Fruit fly (Drosophila melanogaster) whole organism, embryonic: ENCODE data around the gene CG11052.
A peak's percentile ranks its signal among the peaks of the same experiment; 100 is the strongest.

Experiments
- ATbp ChIP-seq: fragments of 200-800 bp; sonication (Bioruptor generic); optimal IDR thresholded peaks from 2 replicates; lab custom pipeline; 2017; ENCODE audit warnings: missing biosample characterization, mild to moderate bottlenecking, missing genetic modification characterization, missing genetic modification reagents
- Asciz ChIP-seq: fragments of 200-800 bp; sonication (Bioruptor generic); optimal IDR thresholded peaks from 2 replicates; lab custom pipeline; 2017; ENCODE audit warnings: missing biosample characterization, mild to moderate bottlenecking, missing genetic modification characterization, missing genetic modification reagents
- Atf6 ChIP-seq: fragments of 200-800 bp; sonication (Bioruptor generic); IDR thresholded peaks from 2 replicates; pipeline ENCODE4 v1.3.6; 2022; ENCODE audit warnings: missing biosample characterization, missing genetic modification characterization
- CG11398 ChIP-seq: fragments of 200-800 bp; sonication (Bioruptor generic); optimal IDR thresholded peaks from 2 replicates; lab custom pipeline; 2016; ENCODE audit warnings: missing biosample characterization, missing genetic modification characterization
- CG15011 ChIP-seq: fragments of 200-800 bp; sonication (Bioruptor generic); optimal IDR thresholded peaks from 3 replicates; lab custom pipeline; 2018; ENCODE audit warnings: missing biosample characterization, mild to moderate bottlenecking, missing genetic modification characterization
- CG16779 ChIP-seq: fragments of 200-800 bp; sonication (Bioruptor generic); IDR thresholded peaks from 2 replicates; pipeline ENCODE4 v1.3.6; 2022; ENCODE audit warnings: missing biosample characterization, missing genetic modification characterization
- CG16815 ChIP-seq: fragments of 200-800 bp; sonication (Bioruptor generic); optimal IDR thresholded peaks from 3 replicates; lab custom pipeline; 2017; ENCODE audit warnings: missing biosample characterization, mild to moderate bottlenecking, missing genetic modification characterization
- CG17385 ChIP-seq: fragments of 200-800 bp; sonication (Bioruptor generic); optimal IDR thresholded peaks from 3 replicates; lab custom pipeline; 2018; ENCODE audit warnings: missing biosample characterization, mild to moderate bottlenecking, missing genetic modification characterization
- CG18599 ChIP-seq: fragments of 200-800 bp; sonication (Bioruptor generic); optimal IDR thresholded peaks from 3 replicates; lab custom pipeline; 2017; ENCODE audit warnings: missing biosample characterization, missing genetic modification characterization, mild to moderate bottlenecking, moderate library complexity, missing genetic modification reagents
- CG2875 ChIP-seq: fragments of 200-800 bp; sonication (Bioruptor generic); optimal IDR thresholded peaks from 2 replicates; lab custom pipeline; 2017; ENCODE audit warnings: missing biosample characterization, mild to moderate bottlenecking, missing genetic modification characterization, missing genetic modification reagents
- CG30431 ChIP-seq: fragments of 200-800 bp; sonication (Bioruptor generic); optimal IDR thresholded peaks from 2 replicates; lab custom pipeline; 2017; ENCODE audit warnings: missing biosample characterization, missing genetic modification characterization
- CG6765 ChIP-seq: fragments of 200-800 bp; sonication (Bioruptor generic); optimal IDR thresholded peaks from 3 replicates; lab custom pipeline; 2017; ENCODE audit warnings: missing biosample characterization, mild to moderate bottlenecking, missing genetic modification characterization
- CG8478 ChIP-seq: fragments of >200 bp; optimal IDR thresholded peaks from 2 replicates; lab custom pipeline; 2018
- CG8944 ChIP-seq: fragments of 200-800 bp; sonication (Bioruptor generic); optimal IDR thresholded peaks from 3 replicates; lab custom pipeline; 2016; ENCODE audit warnings: missing biosample characterization, missing genetic modification characterization
- CG9727 ChIP-seq: fragments of 200-800 bp; sonication (Bioruptor generic); optimal IDR thresholded peaks from 3 replicates; lab custom pipeline; 2017; ENCODE audit warnings: missing biosample characterization, mild to moderate bottlenecking, missing genetic modification characterization
- CG9817 ChIP-seq: fragments of 200-800 bp; sonication (Bioruptor generic); optimal IDR thresholded peaks from 2 replicates; lab custom pipeline; 2018; ENCODE audit warnings: missing biosample characterization, mild to moderate bottlenecking, missing genetic modification characterization, moderate library complexity
- D19B ChIP-seq: fragments of 200-800 bp; sonication (Bioruptor generic); optimal IDR thresholded peaks from 2 replicates; lab custom pipeline; 2017; ENCODE audit warnings: missing biosample characterization, mild to moderate bottlenecking, missing genetic modification characterization
- Dip3 ChIP-seq: fragments of 200-800 bp; sonication (Bioruptor generic); optimal IDR thresholded peaks from 3 replicates; lab custom pipeline; 2016; ENCODE audit warnings: missing biosample characterization, missing genetic modification characterization
- Ets65A ChIP-seq: fragments of 200-800 bp; sonication (Bioruptor generic); peaks from one replicate; lab custom pipeline; 2016; ENCODE audit warnings: missing biosample characterization, missing genetic modification characterization
- HLH3B ChIP-seq: fragments of 200-800 bp; sonication (Bioruptor generic); IDR thresholded peaks from 2 replicates; pipeline ENCODE4 v1.3.6; 2022; ENCODE audit warnings: missing biosample characterization, missing genetic modification characterization
- Lhr ChIP-seq: fragments of 200-800 bp; sonication (Bioruptor generic); optimal IDR thresholded peaks from 3 replicates; lab custom pipeline; 2017; ENCODE audit warnings: mild to moderate bottlenecking, missing biosample characterization, missing genetic modification reagents, missing genetic modification characterization
- Lim3 ChIP-seq: fragments of 200-800 bp; sonication (Bioruptor generic); IDR thresholded peaks from 2 replicates; pipeline ENCODE4 v1.3.6; 2022; ENCODE audit warnings: missing biosample characterization, missing genetic modification characterization
- Nf-YB ChIP-seq: fragments of 200-800 bp; sonication (Bioruptor generic); optimal IDR thresholded peaks from 3 replicates; lab custom pipeline; 2019; ENCODE audit warnings: missing biosample characterization, mild to moderate bottlenecking, missing genetic modification characterization, moderate library complexity
- Nf-YC ChIP-seq: fragments of 200-800 bp; optimal IDR thresholded peaks from 3 replicates; lab custom pipeline; 2019; ENCODE audit warnings: missing biosample characterization, mild to moderate bottlenecking, missing genetic modification characterization, moderate library complexity
- Oli ChIP-seq: fragments of 200-800 bp; sonication (Bioruptor generic); optimal IDR thresholded peaks from 2 replicates; lab custom pipeline; 2018; ENCODE audit warnings: missing biosample characterization, mild to moderate bottlenecking, missing genetic modification characterization, moderate library complexity
- Ptx1 ChIP-seq: fragments of 200-800 bp; sonication (Bioruptor generic); IDR thresholded peaks from 2 replicates; pipeline ENCODE4 v1.3.6; 2022; ENCODE audit warnings: missing biosample characterization, missing genetic modification characterization
- Rfx ChIP-seq: fragments of 200-800 bp; sonication (Bioruptor generic); IDR thresholded peaks from 2 replicates; pipeline ENCODE4 v1.3.6; 2022; ENCODE audit warnings: missing biosample characterization, missing genetic modification characterization
- Six4 ChIP-seq: fragments of 200-800 bp; sonication (Bioruptor generic); optimal IDR thresholded peaks from 2 replicates; lab custom pipeline; 2016; ENCODE audit warnings: missing biosample characterization, missing genetic modification characterization
- Sox100B ChIP-seq: fragments of 200-800 bp; sonication (Bioruptor generic); optimal IDR thresholded peaks from 3 replicates; lab custom pipeline; 2018; ENCODE audit warnings: missing biosample characterization, mild to moderate bottlenecking, missing genetic modification characterization
- Taf1 ChIP-seq: fragments of 200-800 bp; sonication (Bioruptor generic); IDR thresholded peaks from 2 replicates; pipeline ENCODE4 v1.3.6; 2022; ENCODE audit warnings: missing biosample characterization, missing genetic modification characterization
- ap ChIP-seq: fragments of 200-800 bp; sonication (Bioruptor generic); IDR thresholded peaks from 2 replicates; pipeline ENCODE4 v1.3.6; 2022; ENCODE audit warnings: missing biosample characterization, missing genetic modification characterization
- bbx ChIP-seq: fragments of 200-800 bp; sonication (Bioruptor generic); IDR thresholded peaks from 2 replicates; pipeline ENCODE4 v1.3.6; 2022; ENCODE audit warnings: missing biosample characterization, missing genetic modification characterization; ENCODE audit not compliant: partially characterized antibody
- cg ChIP-seq: fragments of 200-800 bp; sonication (Bioruptor generic); optimal IDR thresholded peaks from 3 replicates; lab custom pipeline; 2019; ENCODE audit warnings: missing biosample characterization, mild to moderate bottlenecking, missing genetic modification characterization, moderate library complexity
- crc ChIP-seq: fragments of 200-800 bp; sonication (Bioruptor generic); optimal IDR thresholded peaks from 2 replicates; lab custom pipeline; 2016; ENCODE audit warnings: missing biosample characterization, missing genetic modification characterization
- cwo ChIP-seq: fragments of 200-800 bp; sonication (Bioruptor generic); optimal IDR thresholded peaks from 3 replicates; lab custom pipeline; 2017; ENCODE audit warnings: missing biosample characterization, missing genetic modification characterization, mild to moderate bottlenecking, moderate library complexity, missing genetic modification reagents
- eyg ChIP-seq: fragments of 200-800 bp; sonication (Bioruptor generic); optimal IDR thresholded peaks from 3 replicates; lab custom pipeline; 2016; ENCODE audit warnings: missing biosample characterization, missing genetic modification characterization
- fu2 ChIP-seq: fragments of 200-800 bp; sonication (Bioruptor generic); optimal IDR thresholded peaks from 2 replicates; lab custom pipeline; 2016; ENCODE audit warnings: missing biosample characterization, missing genetic modification characterization
- gt ChIP-seq: fragments of 200-800 bp; sonication (Bioruptor generic); IDR thresholded peaks from 2 replicates; pipeline ENCODE4 v1.3.6; 2022; ENCODE audit warnings: missing biosample characterization, missing genetic modification characterization
- hkb ChIP-seq, 2 experiments: fragments of 200-800 bp in 1 of 2; fragments of >200 bp in 1 of 2; sonication (Bioruptor generic) in 1 of 2; IDR thresholded peaks in 1 of 2; optimal IDR thresholded peaks in 1 of 2; 2 replicates each; pipeline versions ENCODE4 v1.3.6 to Lab custom; 2017 to 2022; ENCODE audit warnings: missing biosample characterization in 1 of 2, missing genetic modification characterization in 1 of 2
- inv ChIP-seq: fragments of 200-800 bp; sonication (Bioruptor generic); IDR thresholded peaks from 2 replicates; pipeline ENCODE4 v1.3.6; 2022; ENCODE audit warnings: missing biosample characterization, missing genetic modification characterization; ENCODE audit not compliant: partially characterized antibody
- lmd ChIP-seq: fragments of 200-800 bp; sonication (Bioruptor generic); IDR thresholded peaks from 2 replicates; pipeline ENCODE4 v1.3.6; 2022; ENCODE audit warnings: missing biosample characterization, missing genetic modification characterization
- lola ChIP-seq, 3 experiments: fragments of >200 bp in 2 of 3; fragments of 200-800 bp in 1 of 3; sonication (Bioruptor generic) in 1 of 3; optimal IDR thresholded peaks; 2 replicates each; lab custom pipeline; 2017 to 2019; ENCODE audit warnings: missing biosample characterization in 3 of 3, missing genetic modification characterization in 3 of 3, mild to moderate bottlenecking in 1 of 3, moderate library complexity in 1 of 3
- lov ChIP-seq, 2 experiments: fragments of 200-800 bp in 1 of 2; fragments of >200 bp in 1 of 2; sonication (Bioruptor generic) in 1 of 2; IDR thresholded peaks in 1 of 2; optimal IDR thresholded peaks in 1 of 2; 2 replicates in 1 of 2; 3 replicates in 1 of 2; pipeline versions ENCODE4 v1.3.6 to Lab custom; 2017 to 2022; ENCODE audit warnings: missing biosample characterization in 1 of 2, missing genetic modification characterization in 1 of 2
- nau ChIP-seq: fragments of 200-800 bp; sonication (Bioruptor generic); optimal IDR thresholded peaks from 3 replicates; lab custom pipeline; 2017; ENCODE audit warnings: missing biosample characterization, mild to moderate bottlenecking, missing genetic modification characterization, missing genetic modification reagents
- peb ChIP-seq: fragments of 200-800 bp; sonication (Bioruptor generic); IDR thresholded peaks from 2 replicates; pipeline ENCODE4 v1.3.6; 2022; ENCODE audit warnings: missing biosample characterization, missing genetic modification characterization
- pfk ChIP-seq: fragments of 200-800 bp; sonication (Bioruptor generic); optimal IDR thresholded peaks from 2 replicates; lab custom pipeline; 2018; ENCODE audit warnings: missing biosample characterization, mild to moderate bottlenecking, missing genetic modification characterization, moderate library complexity
- stwl ChIP-seq: fragments of 200-800 bp; sonication (Bioruptor generic); optimal IDR thresholded peaks from 3 replicates; lab custom pipeline; 2018; ENCODE audit warnings: missing biosample characterization, mild to moderate bottlenecking, missing genetic modification characterization, moderate library complexity
- tap ChIP-seq: fragments of 200-800 bp; optimal IDR thresholded peaks from 3 replicates; lab custom pipeline; 2019; ENCODE audit warnings: missing biosample characterization, mild to moderate bottlenecking, missing genetic modification characterization, moderate library complexity
- yki ChIP-seq: fragments of >200 bp; optimal IDR thresholded peaks from 3 replicates; lab custom pipeline; 2018

The CG11052 gene

DNA sequence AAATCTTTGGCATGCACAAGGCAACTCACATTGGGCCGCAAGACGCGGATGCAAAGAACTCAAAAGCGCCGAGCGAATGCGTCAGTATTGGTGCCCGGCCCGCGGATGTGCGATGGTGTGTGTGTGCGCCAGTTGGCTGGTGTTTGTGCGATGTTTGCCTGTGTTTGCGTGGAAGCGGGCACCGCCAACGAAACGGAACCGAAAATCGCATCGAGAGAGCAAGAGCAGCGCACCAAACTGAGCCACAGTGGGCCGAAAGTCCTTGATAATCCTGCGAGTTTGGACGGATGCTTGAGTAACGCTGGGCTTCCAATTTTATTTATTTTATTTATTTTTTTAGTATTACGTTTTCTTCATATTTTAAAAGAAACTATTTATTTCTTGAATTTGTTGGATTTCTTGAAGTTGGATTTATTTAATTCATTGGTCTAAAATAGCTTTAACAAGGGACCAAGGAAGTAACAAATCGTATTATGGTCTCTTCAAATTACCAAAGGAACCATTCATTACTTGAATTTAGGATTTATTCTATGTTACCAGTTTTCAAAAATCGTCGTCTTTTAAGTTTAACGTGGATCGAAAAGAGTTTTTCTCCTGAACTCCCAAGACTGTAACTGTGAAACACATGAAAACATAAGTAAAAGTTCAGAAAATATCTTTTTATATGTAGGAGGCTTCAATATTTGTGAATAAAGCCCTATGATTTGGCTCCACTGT, 46.2 kb downstream of the CG11052 start (continued):
- TF ChIP-seq CG8944 (GFP tag; lab: Kevin White, UChicago) (no peak), lov (optimal IDR thresholded peaks at IDR 0.05; lab: Kevin White, UChicago) (no peak), lov (GFP tag; IDR thresholded peaks at IDR 0.05; lab: Robert Waterston, UW) (0 out of 3 replicates have a peak, but pooled peaks have one; percentile 5), Dip3 (GFP tag; lab: Kevin White, UChicago) (no peak), peb (GFP tag; lab: Robert Waterston, UW) (peak; percentile 16; the same call in 1 of the 2 replicates), gt (GFP tag; lab: Robert Waterston, UW) (no peak), Nf-YB (GFP tag; lab: Kevin White, UChicago) (peak; percentile 93), lola (GFP tag; optimal IDR thresholded peaks at IDR 0.05; lab: Kevin White, UChicago) (peak in 1 of 3 experiments; percentile 87), CG8478 (peak; percentile 72), bbx (no peak), cwo (GFP tag; lab: Kevin White, UChicago) (no peak), eyg (GFP tag; lab: Kevin White, UChicago) (no peak), fu2 (GFP tag; lab: Kevin White, UChicago) (no peak), Oli (tag; lab: Kevin White, UChicago) (peak; percentile 79), pfk (GFP tag; lab: Kevin White, UChicago) (no peak), CG9817 (tag; lab: Kevin White, UChicago) (no peak), CG17385 (GFP tag; lab: Kevin White, UChicago) (peak; percentile 27), crc (GFP tag; lab: Kevin White, UChicago) (no peak), Taf1 (GFP tag; lab: Robert Waterston, UW) (no peak), hkb (optimal IDR thresholded peaks at IDR 0.05; lab: Kevin White, UChicago) (no peak), hkb (GFP tag; IDR thresholded peaks at IDR 0.05; lab: Robert Waterston, UW) (no peak), Lim3 (GFP tag; lab: Robert Waterston, UW) (no peak), Sox100B (GFP tag; lab: Kevin White, UChicago) (peak; percentile 81), cg (peak; percentile 91), HLH3B (GFP tag; lab: Robert Waterston, UW) (no peak; the same call in 1 of the 2 replicates), Asciz (GFP tag; lab: Kevin White, UChicago) (peak; percentile 55), nau (GFP tag; lab: Kevin White, UChicago) (no peak), Nf-YC (peak; percentile 79), CG15011 (no peak), CG18599 (GFP tag; lab: Kevin White, UChicago) (no peak), ap (GFP tag; lab: Robert Waterston, UW) (0 out of 2 replicates have a peak, but pooled peaks have one; percentile 5), CG6765 (GFP tag; lab: Kevin White, UChicago) (no peak), Ptx1 (GFP tag; lab: Robert Waterston, UW) (peak; percentile 56), Lhr (GFP tag; lab: Kevin White, UChicago) (no peak), CG16815 (GFP tag; lab: Kevin White, UChicago) (peak; percentile 71), tap (tag; lab: Kevin White, UChicago) (no peak), ATbp (GFP tag; lab: Kevin White, UChicago) (peak; percentile 55), inv (GFP tag; lab: Robert Waterston, UW) (no peak), CG30431 (GFP tag; lab: Kevin White, UChicago) (peak; percentile 51), yki (lab: Kevin White, UChicago) (no peak), D19B (GFP tag; lab: Kevin White, UChicago) (no peak), CG11398 (GFP tag; lab: Kevin White, UChicago) (no peak), Six4 (GFP tag; lab: Kevin White, UChicago) (peak; percentile 34), CG2875 (peak; percentile 61), Atf6 (no peak), stwl (tag; lab: Kevin White, UChicago) (no peak), Rfx (GFP tag; lab: Robert Waterston, UW) (no peak), lmd (GFP tag; lab: Robert Waterston, UW) (0 out of 2 replicates have a peak, but pooled peaks have one; percentile 15), CG9727 (GFP tag; lab: Kevin White, UChicago) (peak; percentile 82), Ets65A (peak; percentile 10), CG16779 (no peak)
